Fruit fly (Drosophila melanogaster): ENCODE data around the gene atilla.

dm6 chr2L:12172536-12173234 lies 5.0 kb downstream of the atilla start, which contains the start of the genes CG6583 and crok:
- TF ChIP-seq Ets21C (GFP tag; optimal IDR thresholded peaks at IDR 0.05) (no peak), CG15336 (GFP tag; IDR thresholded peaks at IDR 0.05) (no peak), CG32006 (GFP tag; optimal IDR thresholded peaks at IDR 0.05) (no peak), eg (GFP tag; IDR thresholded peaks at IDR 0.05) (no peak), CG16779 (tag; optimal IDR thresholded peaks at IDR 0.05) (no peak), CG11902 (GFP tag; optimal IDR thresholded peaks at IDR 0.05) (no peak), OdsH (GFP tag; optimal IDR thresholded peaks at IDR 0.05) (no peak), pdm3 (GFP tag; optimal IDR thresholded peaks at IDR 0.05) (no peak), Ets96B (tag; optimal IDR thresholded peaks at IDR 0.05) (no peak), Hr39 (GFP tag; optimal IDR thresholded peaks at IDR 0.05) (no peak)
